Fruit fly (Drosophila melanogaster) whole organism, pupa: ENCODE measurements around the gene Usp5.

ENCODE experiments used
- CG10348 ChIP-seq: fragments of 200-800 bp; sonication (Bioruptor generic); IDR thresholded peaks from 2 replicates; pipeline ENCODE4 v1.3.6; 2022; ENCODE audit warnings: missing biosample characterization, missing genetic modification characterization
- CG12605 ChIP-seq: fragments of 200-800 bp; sonication (Bioruptor generic); IDR thresholded peaks from 2 replicates; pipeline ENCODE4 v1.3.6; 2022; ENCODE audit warnings: missing biosample characterization, missing genetic modification characterization
- CG13204 ChIP-seq: fragments of 200-800 bp; sonication (Bioruptor generic); optimal IDR thresholded peaks from 2 replicates; lab custom pipeline; 2018; ENCODE audit warnings: missing biosample characterization, mild to moderate bottlenecking, missing genetic modification characterization, moderate library complexity
- CG14655 ChIP-seq: fragments of 200-800 bp; sonication (Bioruptor generic); optimal IDR thresholded peaks from 3 replicates; lab custom pipeline; 2017; ENCODE audit warnings: mild to moderate bottlenecking, missing biosample characterization, missing genetic modification reagents, missing genetic modification characterization
- CG15710 ChIP-seq: fragments of 200-800 bp; sonication (Bioruptor generic); optimal IDR thresholded peaks from 2 replicates; lab custom pipeline; 2018; ENCODE audit warnings: missing biosample characterization, mild to moderate bottlenecking, missing genetic modification characterization, moderate library complexity
- CG17806 ChIP-seq: fragments of 200-800 bp; sonication (Bioruptor generic); optimal IDR thresholded peaks from 2 replicates; lab custom pipeline; 2018; ENCODE audit warnings: missing biosample characterization, mild to moderate bottlenecking, missing genetic modification characterization, moderate library complexity
- CG32121 ChIP-seq: fragments of 200-800 bp; sonication (Bioruptor generic); IDR thresholded peaks from 2 replicates; pipeline ENCODE4 v1.3.6; 2022; ENCODE audit warnings: missing biosample characterization, missing genetic modification characterization
- CG34367 ChIP-seq: fragments of 200-800 bp; sonication (Bioruptor generic); optimal IDR thresholded peaks from 2 replicates; lab custom pipeline; 2018; ENCODE audit warnings: missing biosample characterization, mild to moderate bottlenecking, missing genetic modification characterization
- CG4496 ChIP-seq: fragments of 200-800 bp; sonication (Bioruptor generic); IDR thresholded peaks from 3 replicates; pipeline ENCODE4 v1.3.6; 2022; ENCODE audit warnings: missing biosample characterization, missing genetic modification characterization
- CG8159 ChIP-seq: fragments of 200-800 bp; sonication (Bioruptor generic); optimal IDR thresholded peaks from 3 replicates; lab custom pipeline; 2018; ENCODE audit warnings: missing biosample characterization, mild to moderate bottlenecking, missing genetic modification characterization, moderate library complexity
- CG8301 ChIP-seq: fragments of 200-800 bp; sonication (Bioruptor generic); optimal IDR thresholded peaks from 2 replicates; lab custom pipeline; 2018; ENCODE audit warnings: missing biosample characterization, mild to moderate bottlenecking, missing genetic modification characterization
- CG9948 ChIP-seq: fragments of 200-800 bp; sonication (Bioruptor generic); optimal IDR thresholded peaks from 2 replicates; lab custom pipeline; 2018; ENCODE audit warnings: missing biosample characterization, mild to moderate bottlenecking, missing genetic modification characterization, moderate library complexity
- D1 ChIP-seq: fragments of 200-800 bp; sonication (Bioruptor generic); optimal IDR thresholded peaks from 2 replicates; lab custom pipeline; 2018; ENCODE audit warnings: missing biosample characterization, mild to moderate bottlenecking, missing genetic modification characterization, moderate library complexity
- EcR ChIP-seq: fragments of 200-800 bp; sonication (Bioruptor generic); optimal IDR thresholded peaks from 3 replicates; lab custom pipeline; 2019; ENCODE audit warnings: missing biosample characterization, missing genetic modification characterization, mild to moderate bottlenecking, moderate library complexity, missing genetic modification reagents
- Ets98B ChIP-seq: fragments of 200-800 bp; sonication (Bioruptor generic); IDR thresholded peaks from 2 replicates; pipeline ENCODE4 v1.3.6; 2022; ENCODE audit warnings: missing biosample characterization, missing genetic modification characterization
- Pif1A ChIP-seq: fragments of 200-800 bp; sonication (Bioruptor generic); optimal IDR thresholded peaks from 3 replicates; lab custom pipeline; 2016; ENCODE audit warnings: missing biosample characterization, missing genetic modification characterization
- Pif1B ChIP-seq: fragments of 200-800 bp; sonication (Bioruptor generic); optimal IDR thresholded peaks from 3 replicates; lab custom pipeline; 2016; ENCODE audit warnings: missing biosample characterization, missing genetic modification characterization
- Snoo ChIP-seq: fragments of 200-800 bp; sonication (Bioruptor generic); optimal IDR thresholded peaks from 3 replicates; lab custom pipeline; 2017; ENCODE audit warnings: missing biosample characterization, mild to moderate bottlenecking, missing genetic modification characterization, inconsistent platforms
- fd96Ca ChIP-seq: fragments of 200-800 bp; sonication (Bioruptor generic); IDR thresholded peaks from 3 replicates; pipeline ENCODE4 v1.3.6; 2022; ENCODE audit warnings: missing biosample characterization, missing genetic modification characterization
- gl ChIP-seq: fragments of 200-800 bp; sonication (Bioruptor generic); optimal IDR thresholded peaks from 2 replicates; lab custom pipeline; 2018; ENCODE audit warnings: missing biosample characterization, mild to moderate bottlenecking, missing genetic modification characterization
- rn ChIP-seq: fragments of 200-800 bp; sonication (Bioruptor generic); IDR thresholded peaks from 2 replicates; pipeline ENCODE4 v1.3.6; 2022; ENCODE audit warnings: missing biosample characterization, missing genetic modification characterization

Gene Usp5

DNA sequence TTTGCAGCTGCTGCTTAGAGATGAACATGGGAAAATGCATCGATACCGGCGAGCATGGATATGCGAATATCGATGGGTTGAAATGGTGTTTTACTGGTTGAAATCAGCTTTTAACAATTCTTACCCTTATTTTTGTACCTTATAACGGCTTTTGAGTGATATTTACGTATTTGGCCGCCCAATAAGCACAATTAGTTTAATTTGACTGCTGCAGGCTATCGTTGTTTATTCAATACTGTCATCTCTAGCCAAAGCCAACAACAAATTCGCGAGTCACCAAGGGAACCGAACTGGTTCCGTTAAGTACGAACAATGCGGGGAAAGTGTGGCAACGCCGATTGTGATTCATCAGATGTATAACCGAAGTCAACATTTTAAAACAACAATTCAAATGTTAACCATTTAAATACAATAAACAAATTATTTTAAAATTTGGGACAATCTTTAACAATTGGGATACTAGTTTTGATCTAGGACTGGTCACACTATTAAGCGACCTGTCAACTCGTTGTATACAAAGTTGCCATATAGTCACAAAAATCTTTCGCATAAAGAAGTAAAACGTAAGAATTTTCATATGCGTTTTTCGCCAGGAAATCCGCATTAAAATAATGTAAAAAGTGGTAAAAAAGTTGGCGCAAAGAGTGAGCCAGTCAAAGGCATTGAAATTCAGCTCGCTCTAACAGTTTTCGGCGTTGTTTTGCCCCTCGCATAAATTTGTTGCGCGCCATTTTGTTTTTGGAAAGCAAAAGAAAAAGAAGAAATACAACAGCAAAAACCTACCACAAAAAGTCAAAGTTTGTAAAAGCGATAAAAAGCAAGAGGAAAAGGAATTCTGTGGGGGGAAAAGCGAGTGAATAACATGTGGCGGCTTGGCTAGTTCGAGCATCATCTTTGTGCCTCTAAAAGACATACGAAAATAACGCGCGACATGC lies at the start of gene Usp5, which contains the start of gene BtbVII:
Gene Usp5, minus strand, starts transcription at position 234 of the 935 bp plus-strand sequence.
Gene BtbVII, plus strand, starts transcription at position 522 of the 935 bp plus-strand sequence.
- no peak for TF ChIP-seq CG32121 (GFP tag; lab: Robert Waterston, UW)
- TF ChIP-seq Snoo = peak; percentile 25
- TF ChIP-seq rn (GFP tag; lab: Robert Waterston, UW) = no peak
- no peak for TF ChIP-seq CG10348 (GFP tag; lab: Robert Waterston, UW)
- TF ChIP-seq CG9948 (tag; lab: Kevin White, UChicago) = peak; percentile 27
- peak; percentile 10 for TF ChIP-seq Pif1B (GFP tag; lab: Kevin White, UChicago)
- TF ChIP-seq CG8159 (tag; lab: Kevin White, UChicago) = peak; percentile 48
- TF ChIP-seq CG8301 = peak; percentile 44
- TF ChIP-seq fd96Ca (GFP tag; lab: Robert Waterston, UW) = peak; percentile 69
- peak; percentile 15; the same call in 1 of the 3 replicates for TF ChIP-seq CG4496 (GFP tag; lab: Robert Waterston, UW)
- TF ChIP-seq CG12605 = peak; percentile 22; the same call in 1 of the 2 replicates
- TF ChIP-seq EcR = no peak
- no peak for TF ChIP-seq CG14655 (GFP tag; lab: Kevin White, UChicago)
- TF ChIP-seq CG34367 (tag; lab: Kevin White, UChicago) = peak; percentile 24
- TF ChIP-seq Ets98B (GFP tag; lab: Robert Waterston, UW) = no peak
- peak; percentile 56 for TF ChIP-seq gl (tag; lab: Kevin White, UChicago)
- no peak for TF ChIP-seq Pif1A (GFP tag; lab: Kevin White, UChicago)
- TF ChIP-seq CG17806 = no peak
- peak; percentile 26 for TF ChIP-seq CG15710 (tag; lab: Kevin White, UChicago)
- no peak for TF ChIP-seq CG13204 (GFP tag; lab: Kevin White, UChicago)
- TF ChIP-seq D1 (tag; lab: Kevin White, UChicago) = no peak

DNA sequence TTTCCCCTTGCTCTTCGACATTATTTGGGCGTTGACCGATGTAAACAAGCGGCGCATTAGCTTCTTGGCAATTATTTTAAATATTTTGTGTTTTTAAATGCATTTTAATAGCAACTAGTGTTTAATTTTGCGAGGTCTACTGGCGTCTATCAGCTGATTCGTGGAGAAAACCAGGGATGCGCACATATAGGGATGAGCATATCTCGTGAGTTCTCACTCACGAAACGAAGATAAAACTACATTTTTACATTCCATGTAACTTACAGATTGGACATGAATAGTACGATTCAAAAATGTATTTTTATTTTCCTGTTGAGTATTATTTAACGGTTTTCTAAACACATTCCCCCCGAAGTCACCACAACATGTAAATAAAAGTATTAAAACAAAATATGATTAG lies 49.3 kb upstream of the Usp5 start, which contains the start of gene CG14966:
Gene CG14966, minus strand, starts transcription at position 168 of the 400 bp plus-strand sequence.
- no peak for TF ChIP-seq Snoo
- TF ChIP-seq CG8159 (tag; lab: Kevin White, UChicago) = no peak
- TF ChIP-seq gl (tag; lab: Kevin White, UChicago) = peak; percentile 6
- 0 out of 2 replicates have a peak, but pooled peaks have one; percentile 19 for TF ChIP-seq CG12605

DNA sequence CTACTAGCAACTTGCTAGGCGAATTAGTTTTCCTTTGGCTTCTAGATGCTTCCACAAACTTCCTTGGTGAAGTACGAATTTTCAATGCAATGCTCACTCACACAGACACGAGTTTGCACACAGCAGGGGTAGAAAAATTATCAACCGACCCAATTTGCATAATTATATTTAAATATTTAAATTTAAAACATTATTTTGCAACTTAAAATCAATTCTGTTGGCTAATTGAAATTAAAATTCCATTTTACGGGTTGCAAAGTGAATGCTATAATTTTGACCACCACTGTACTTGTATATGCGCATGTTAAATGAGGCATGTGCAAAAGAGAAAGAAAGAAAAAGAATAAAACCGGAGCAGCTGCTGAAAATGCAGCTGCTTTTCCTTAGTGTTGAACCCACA lies 45.9 kb upstream of the Usp5 start:
- TF ChIP-seq CG14655 (GFP tag; lab: Kevin White, UChicago) (peak; percentile 96), Pif1B (GFP tag; lab: Kevin White, UChicago) (peak; percentile 98), CG9948 (tag; lab: Kevin White, UChicago) (peak; percentile 93), CG34367 (tag; lab: Kevin White, UChicago) (peak; percentile 96), EcR (no peak), CG8301 (peak; percentile 97), fd96Ca (GFP tag; lab: Robert Waterston, UW) (peak; percentile 95), rn (GFP tag; lab: Robert Waterston, UW) (peak; percentile 96), CG17806 (peak; percentile 96), Snoo (peak; percentile 94), Ets98B (GFP tag; lab: Robert Waterston, UW) (peak; percentile 98), Pif1A (GFP tag; lab: Kevin White, UChicago) (peak; percentile 98), CG13204 (GFP tag; lab: Kevin White, UChicago) (peak; percentile 55), gl (tag; lab: Kevin White, UChicago) (peak; percentile 88), CG4496 (GFP tag; lab: Robert Waterston, UW) (peak; percentile 99), CG32121 (GFP tag; lab: Robert Waterston, UW) (peak; percentile 98), CG8159 (tag; lab: Kevin White, UChicago) (peak; percentile 94), CG12605 (peak; percentile 99), CG10348 (GFP tag; lab: Robert Waterston, UW) (peak; percentile 84), CG15710 (tag; lab: Kevin White, UChicago) (peak; percentile 92), D1 (tag; lab: Kevin White, UChicago) (no peak)

DNA sequence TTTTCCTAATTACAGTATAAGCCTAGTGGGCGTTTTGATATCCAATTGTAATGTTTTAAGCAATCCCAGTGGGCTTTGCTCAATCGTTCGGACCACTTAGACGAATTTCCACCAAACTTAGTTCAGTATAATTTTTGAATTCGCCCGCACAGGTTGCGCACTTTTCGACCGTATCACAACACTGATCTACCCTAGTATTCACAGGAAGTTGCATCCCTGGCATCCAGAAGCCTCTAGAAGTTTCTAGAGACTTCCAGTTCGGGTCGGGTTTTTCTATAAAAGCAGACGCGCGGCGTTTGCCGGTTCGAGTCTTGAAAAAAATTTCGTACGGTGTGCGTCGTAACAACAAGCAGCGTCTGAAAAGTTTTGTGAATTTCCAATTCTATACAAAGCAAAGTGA lies 44.8 kb upstream of the Usp5 start, which contains the start of gene Hsp83:
Gene Hsp83, plus strand, starts transcription at position 58 of the 400 bp plus-strand sequence.
- TF ChIP-seq Snoo = peak; percentile 97
- no peak for TF ChIP-seq CG8301
- no peak for TF ChIP-seq CG14655 (GFP tag; lab: Kevin White, UChicago)
- peak; percentile 95 for TF ChIP-seq gl (tag; lab: Kevin White, UChicago)
- peak; percentile 22 for TF ChIP-seq EcR
- peak; percentile 72; the same call in 2 of the 3 replicates for TF ChIP-seq fd96Ca (GFP tag; lab: Robert Waterston, UW)
- TF ChIP-seq CG8159 (tag; lab: Kevin White, UChicago) = peak; percentile 72
- TF ChIP-seq CG17806 = peak; percentile 65
- peak; percentile 95 for TF ChIP-seq CG13204 (GFP tag; lab: Kevin White, UChicago)
- TF ChIP-seq CG10348 (GFP tag; lab: Robert Waterston, UW) = no peak
- peak; percentile 87 for TF ChIP-seq CG32121 (GFP tag; lab: Robert Waterston, UW)
- peak; percentile 89 for TF ChIP-seq CG34367 (tag; lab: Kevin White, UChicago)
- TF ChIP-seq CG15710 (tag; lab: Kevin White, UChicago) = peak; percentile 76
- TF ChIP-seq CG9948 (tag; lab: Kevin White, UChicago) = peak; percentile 58
- peak; percentile 94 for TF ChIP-seq Ets98B (GFP tag; lab: Robert Waterston, UW)
- TF ChIP-seq Pif1A (GFP tag; lab: Kevin White, UChicago) = peak; percentile 96
- peak; percentile 95 for TF ChIP-seq CG4496 (GFP tag; lab: Robert Waterston, UW)
- peak; percentile 94 for TF ChIP-seq CG12605
- TF ChIP-seq Pif1B (GFP tag; lab: Kevin White, UChicago) = peak; percentile 92
- TF ChIP-seq D1 (tag; lab: Kevin White, UChicago) = no peak
- TF ChIP-seq rn (GFP tag; lab: Robert Waterston, UW) = no peak
